Fruit fly (Drosophila melanogaster) whole organism, embryonic: ENCODE results near the gene CG13930.

Experiments used
- BEAF-32 ChIP-seq: fragments of 200-800 bp; sonication (Bioruptor generic); optimal IDR thresholded peaks from 3 replicates; lab custom pipeline; 2017; ENCODE audit warnings: missing biosample characterization, missing genetic modification characterization, mild to moderate bottlenecking, moderate library complexity, missing genetic modification reagents
- CG10267 ChIP-seq: fragments of 200-800 bp; sonication (Bioruptor generic); optimal IDR thresholded peaks from 2 replicates; lab custom pipeline; 2018; ENCODE audit warnings: missing biosample characterization, mild to moderate bottlenecking, missing genetic modification characterization, moderate library complexity
- CG10274 ChIP-seq: fragments of 200-800 bp; sonication (Bioruptor generic); optimal IDR thresholded peaks from 3 replicates; lab custom pipeline; 2017; ENCODE audit warnings: missing biosample characterization, mild to moderate bottlenecking, missing genetic modification characterization
- CG10565 ChIP-seq: fragments of 200-800 bp; sonication (Bioruptor generic); optimal IDR thresholded peaks from 3 replicates; lab custom pipeline; 2016; ENCODE audit warnings: missing biosample characterization, mild to moderate bottlenecking, missing genetic modification characterization
- CG10654 ChIP-seq: fragments of 200-800 bp; sonication (Bioruptor generic); optimal IDR thresholded peaks from 2 replicates; lab custom pipeline; 2016; ENCODE audit warnings: missing biosample characterization, missing genetic modification characterization
- CG11723 ChIP-seq: fragments of 200-800 bp; sonication (Bioruptor generic); optimal IDR thresholded peaks from 2 replicates; lab custom pipeline; 2017; ENCODE audit warnings: missing biosample characterization, mild to moderate bottlenecking, missing genetic modification characterization
- CG12769 ChIP-seq: fragments of 200-800 bp; sonication (Bioruptor generic); optimal IDR thresholded peaks from 2 replicates; lab custom pipeline; 2019; ENCODE audit warnings: missing biosample characterization, mild to moderate bottlenecking, missing genetic modification characterization, moderate library complexity
- CG14860 ChIP-seq: fragments of 200-800 bp; sonication (Bioruptor generic); IDR thresholded peaks from 3 replicates; pipeline ENCODE4 v1.3.6; 2022; ENCODE audit warnings: missing biosample characterization, missing genetic modification characterization; ENCODE audit not compliant: partially characterized antibody
- CG1603 ChIP-seq: fragments of 200-800 bp; sonication (Bioruptor generic); optimal IDR thresholded peaks from 2 replicates; lab custom pipeline; 2019; ENCODE audit warnings: missing biosample characterization, mild to moderate bottlenecking, missing genetic modification characterization, moderate library complexity
- CG2120 ChIP-seq: fragments of 200-800 bp; sonication (Bioruptor generic); optimal IDR thresholded peaks from 3 replicates; lab custom pipeline; 2016; ENCODE audit warnings: missing biosample characterization, missing genetic modification characterization
- CG2202 ChIP-seq: fragments of 200-800 bp; sonication (Bioruptor generic); optimal IDR thresholded peaks from 2 replicates; lab custom pipeline; 2018; ENCODE audit warnings: missing biosample characterization, mild to moderate bottlenecking, missing genetic modification characterization
- CG2712 ChIP-seq: fragments of 200-800 bp; optimal IDR thresholded peaks from 3 replicates; lab custom pipeline; 2019; ENCODE audit warnings: missing biosample characterization, mild to moderate bottlenecking, missing genetic modification characterization, moderate library complexity
- CG31365 ChIP-seq: fragments of 200-800 bp; sonication (Bioruptor generic); optimal IDR thresholded peaks from 2 replicates; lab custom pipeline; 2018; ENCODE audit warnings: missing biosample characterization, mild to moderate bottlenecking, missing genetic modification characterization
- CG32532 ChIP-seq: fragments of 200-800 bp; sonication (Bioruptor generic); IDR thresholded peaks from 2 replicates; pipeline ENCODE4 v1.3.6; 2022; ENCODE audit warnings: missing biosample characterization, missing genetic modification characterization
- CG34376 ChIP-seq: fragments of 200-800 bp; sonication (Bioruptor generic); optimal IDR thresholded peaks from 2 replicates; lab custom pipeline; 2018; ENCODE audit warnings: missing biosample characterization, mild to moderate bottlenecking, missing genetic modification characterization
- CG6689 ChIP-seq: fragments of 200-800 bp; sonication (Bioruptor generic); IDR thresholded peaks from 2 replicates; pipeline ENCODE4 v1.3.6; 2022; ENCODE audit warnings: missing biosample characterization, missing genetic modification characterization
- CG7839 ChIP-seq: fragments of 200-800 bp; sonication (Bioruptor generic); optimal IDR thresholded peaks from 3 replicates; lab custom pipeline; 2018; ENCODE audit warnings: missing biosample characterization, mild to moderate bottlenecking, missing genetic modification characterization, moderate library complexity
- CG7928 ChIP-seq: fragments of 200-800 bp; sonication (Bioruptor generic); optimal IDR thresholded peaks from 2 replicates; lab custom pipeline; 2017; ENCODE audit warnings: missing biosample characterization, mild to moderate bottlenecking, missing genetic modification characterization
- CG7987 ChIP-seq: fragments of 200-800 bp; sonication (Bioruptor generic); optimal IDR thresholded peaks from 2 replicates; lab custom pipeline; 2018; ENCODE audit warnings: missing biosample characterization, mild to moderate bottlenecking, missing genetic modification characterization, moderate library complexity
- CG8765 ChIP-seq: fragments of 200-800 bp; sonication (Bioruptor generic); IDR thresholded peaks from 2 replicates; pipeline ENCODE4 v1.3.6; 2022; ENCODE audit warnings: missing biosample characterization, missing genetic modification characterization
- Deaf1 ChIP-seq: fragments of 200-800 bp; optimal IDR thresholded peaks from 3 replicates; lab custom pipeline; 2019; ENCODE audit warnings: missing biosample characterization, mild to moderate bottlenecking, missing genetic modification characterization, moderate library complexity
- Dll ChIP-seq: fragments of 200-800 bp; sonication (Bioruptor generic); IDR thresholded peaks from 4 replicates; pipeline ENCODE4 v1.3.6; 2022; ENCODE audit warnings: missing biosample characterization, missing genetic modification characterization; ENCODE audit not compliant: partially characterized antibody
- Dp ChIP-seq: fragments of 200-800 bp; sonication (Bioruptor generic); optimal IDR thresholded peaks from 2 replicates; lab custom pipeline; 2018; ENCODE audit warnings: missing biosample characterization, mild to moderate bottlenecking, missing genetic modification characterization, moderate library complexity
- E2f2 ChIP-seq: fragments of 200-800 bp; sonication (Bioruptor generic); IDR thresholded peaks from 2 replicates; pipeline ENCODE4 v1.3.6; 2022; ENCODE audit warnings: missing biosample characterization, missing genetic modification characterization
- HLH54F ChIP-seq: fragments of 200-800 bp; sonication (Bioruptor generic); optimal IDR thresholded peaks from 3 replicates; lab custom pipeline; 2016; ENCODE audit warnings: missing biosample characterization, missing genetic modification characterization
- Hr51 ChIP-seq, 2 experiments: fragments of 200-800 bp; sonication (Bioruptor generic); optimal IDR thresholded peaks; 2 replicates in 1 of 2; 3 replicates in 1 of 2; lab custom pipeline; 2016 to 2018; ENCODE audit warnings: missing biosample characterization in 2 of 2, missing genetic modification characterization in 2 of 2, mild to moderate bottlenecking in 1 of 2, moderate library complexity in 1 of 2
- Kr ChIP-seq: fragments of 200-800 bp; sonication (Bioruptor generic); optimal IDR thresholded peaks from 2 replicates; lab custom pipeline; 2017; ENCODE audit warnings: missing biosample characterization, mild to moderate bottlenecking, missing genetic modification characterization
- Lhr ChIP-seq: fragments of 200-800 bp; sonication (Bioruptor generic); optimal IDR thresholded peaks from 3 replicates; lab custom pipeline; 2017; ENCODE audit warnings: mild to moderate bottlenecking, missing biosample characterization, missing genetic modification reagents, missing genetic modification characterization
- aop ChIP-seq: fragments of 200-800 bp; sonication (Bioruptor generic); IDR thresholded peaks from 2 replicates; pipeline ENCODE4 v1.3.6; 2022; ENCODE audit warnings: missing biosample characterization, missing genetic modification characterization
- ara ChIP-seq: fragments of 200-800 bp; sonication (Bioruptor generic); IDR thresholded peaks from 2 replicates; pipeline ENCODE4 v1.3.6; 2022; ENCODE audit warnings: missing biosample characterization, missing genetic modification characterization
- caup ChIP-seq: fragments of 200-800 bp; sonication (Bioruptor generic); optimal IDR thresholded peaks from 3 replicates; lab custom pipeline; 2017; ENCODE audit warnings: missing biosample characterization, mild to moderate bottlenecking, missing genetic modification characterization, moderate library complexity; ENCODE audit not compliant: severe bottlenecking
- esg ChIP-seq: fragments of 200-800 bp; sonication (Bioruptor generic); conservative IDR thresholded peaks from 2 replicates; pipeline ENCODE4 v1.3.6; 2022; ENCODE audit warnings: missing biosample characterization, missing genetic modification characterization
- hbn ChIP-seq: fragments of 200-800 bp; sonication (Bioruptor generic); IDR thresholded peaks from 2 replicates; pipeline ENCODE4 v1.3.6; 2022; ENCODE audit warnings: missing biosample characterization, missing genetic modification characterization; ENCODE audit not compliant: partially characterized antibody
- her ChIP-seq: fragments of 200-800 bp; sonication (Bioruptor generic); optimal IDR thresholded peaks from 2 replicates; lab custom pipeline; 2016; ENCODE audit warnings: missing biosample characterization, missing genetic modification characterization
- hth ChIP-seq: fragments of >200 bp; optimal IDR thresholded peaks from 2 replicates; lab custom pipeline; 2017; ENCODE audit warnings: inconsistent platforms
- lab ChIP-seq: fragments of 200-800 bp; sonication (Bioruptor generic); optimal IDR thresholded peaks from 3 replicates; lab custom pipeline; 2017; ENCODE audit warnings: missing biosample characterization, missing genetic modification characterization, mild to moderate bottlenecking, moderate library complexity, missing genetic modification reagents
- lola ChIP-seq, 3 experiments: fragments of >200 bp in 2 of 3; fragments of 200-800 bp in 1 of 3; sonication (Bioruptor generic) in 1 of 3; optimal IDR thresholded peaks; 2 replicates each; lab custom pipeline; 2017 to 2019; ENCODE audit warnings: missing biosample characterization in 3 of 3, missing genetic modification characterization in 3 of 3, mild to moderate bottlenecking in 1 of 3, moderate library complexity in 1 of 3
- nom ChIP-seq: fragments of 200-800 bp; sonication (Bioruptor generic); optimal IDR thresholded peaks from 2 replicates; lab custom pipeline; 2017; ENCODE audit warnings: missing biosample characterization, missing genetic modification characterization, mild to moderate bottlenecking, moderate library complexity, missing genetic modification reagents
- onecut ChIP-seq: fragments of 200-800 bp; sonication (Bioruptor generic); IDR thresholded peaks from 2 replicates; pipeline ENCODE4 v1.3.6; 2022; ENCODE audit warnings: missing biosample characterization, missing genetic modification characterization
- p53 ChIP-seq: fragments of 200-800 bp; sonication (Bioruptor generic); optimal IDR thresholded peaks from 2 replicates; lab custom pipeline; 2016; ENCODE audit warnings: missing biosample characterization, missing genetic modification characterization
- pum ChIP-seq: fragments of 200-800 bp; sonication (Bioruptor generic); optimal IDR thresholded peaks from 2 replicates; lab custom pipeline; 2016; ENCODE audit warnings: missing biosample characterization, missing genetic modification characterization
- repo ChIP-seq: fragments of 200-800 bp; sonication (Bioruptor generic); optimal IDR thresholded peaks from 2 replicates; lab custom pipeline; 2016; ENCODE audit warnings: missing biosample characterization, missing genetic modification characterization
- sens-2 ChIP-seq: fragments of 200-800 bp; sonication (Bioruptor generic); IDR thresholded peaks from 2 replicates; pipeline ENCODE4 v1.3.6; 2022; ENCODE audit warnings: missing biosample characterization, missing genetic modification characterization
- sna ChIP-seq: fragments of 200-800 bp; sonication (Bioruptor generic); IDR thresholded peaks from 2 replicates; pipeline ENCODE4 v1.3.6; 2022; ENCODE audit warnings: missing biosample characterization, missing genetic modification characterization; ENCODE audit not compliant: partially characterized antibody
- tap ChIP-seq: fragments of 200-800 bp; optimal IDR thresholded peaks from 3 replicates; lab custom pipeline; 2019; ENCODE audit warnings: missing biosample characterization, mild to moderate bottlenecking, missing genetic modification characterization, moderate library complexity
- tio ChIP-seq: fragments of 200-800 bp; sonication (Bioruptor generic); optimal IDR thresholded peaks from 2 replicates; lab custom pipeline; 2017; ENCODE audit warnings: missing biosample characterization, missing genetic modification characterization, inconsistent platforms
- usp ChIP-seq: fragments of >200 bp; optimal IDR thresholded peaks from 2 replicates; lab custom pipeline; 2017; ENCODE audit warnings: missing biosample characterization, missing genetic modification characterization
- yki ChIP-seq: fragments of >200 bp; optimal IDR thresholded peaks from 3 replicates; lab custom pipeline; 2018
- zfh1 ChIP-seq: fragments of 200-800 bp; sonication (Bioruptor generic); IDR thresholded peaks from 3 replicates; pipeline ENCODE4 v1.3.6; 2022; ENCODE audit warnings: missing biosample characterization, missing genetic modification characterization

The CG13930 gene

dm6 chr3L:1690727-1691413 lies 18.3 kb upstream of the CG13930 start (continued):
- TF ChIP-seq usp (no peak), tap (tag; lab: Kevin White, UChicago) (no peak), aop (GFP tag; lab: Robert Waterston, UW) (no peak), CG10654 (peak; percentile 17), Kr (no peak), E2f2 (no peak), sna (no peak), Lhr (GFP tag; lab: Kevin White, UChicago) (no peak), repo (GFP tag; lab: Kevin White, UChicago) (no peak), CG32532 (GFP tag; lab: Robert Waterston, UW) (no peak), hth (lab: Kevin White, UChicago) (no peak), CG2712 (tag; lab: Kevin White, UChicago) (peak; percentile 58), BEAF-32 (GFP tag; lab: Kevin White, UChicago) (no peak), pum (GFP tag; lab: Kevin White, UChicago) (peak; percentile 30), Dll (no peak), nom (peak; percentile 80), sens-2 (GFP tag; lab: Robert Waterston, UW) (no peak), esg (no peak), CG12769 (tag; lab: Kevin White, UChicago) (no peak), CG7928 (GFP tag; lab: Kevin White, UChicago) (no peak), CG31365 (peak; percentile 15), CG7839 (tag; lab: Kevin White, UChicago) (peak; percentile 60), CG14860 (GFP tag; lab: Robert Waterston, UW) (no peak), CG2202 (tag; lab: Kevin White, UChicago) (peak; percentile 36), tio (GFP tag; lab: Kevin White, UChicago) (peak; percentile 20), CG10274 (GFP tag; lab: Kevin White, UChicago) (no peak), CG11723 (GFP tag; lab: Kevin White, UChicago) (peak; percentile 8), p53 (GFP tag; lab: Kevin White, UChicago) (peak; percentile 15), CG1603 (peak; percentile 23), CG34376 (GFP tag; lab: Kevin White, UChicago) (no peak), onecut (GFP tag; lab: Robert Waterston, UW) (peak; percentile 37; the same call in 1 of the 2 replicates), lola (GFP tag; optimal IDR thresholded peaks at IDR 0.05; lab: Kevin White, UChicago) (peak in 1 of 3 experiments; percentile 43), Dp (GFP tag; lab: Kevin White, UChicago) (no peak), Deaf1 (tag; lab: Kevin White, UChicago) (no peak), hbn (GFP tag; lab: Robert Waterston, UW) (no peak), caup (GFP tag; lab: Kevin White, UChicago) (no peak), HLH54F (no peak), her (GFP tag; lab: Kevin White, UChicago) (no peak), CG10267 (peak; percentile 27), ara (GFP tag; lab: Robert Waterston, UW) (no peak), CG10565 (no peak), zfh1 (GFP tag; lab: Robert Waterston, UW) (peak; percentile 59), CG2120 (no peak), lab (GFP tag; lab: Kevin White, UChicago) (peak; percentile 68), CG6689 (GFP tag; lab: Robert Waterston, UW) (peak; percentile 30; the same call in 1 of the 2 replicates), Hr51 (GFP tag; optimal IDR thresholded peaks at IDR 0.05; lab: Kevin White, UChicago) (no peak), yki (no peak), CG8765 (GFP tag; lab: Robert Waterston, UW) (peak; percentile 22; the same call in 1 of the 2 replicates), CG7987 (GFP tag; lab: Kevin White, UChicago) (peak; percentile 36)
